Worm (Caenorhabditis elegans): ENCODE measurements around the gene gcy-14.
"Not testable (repeated sequence)": the region's sequence is repeated elsewhere in the genome, so short reads cannot be mapped to it uniquely, and the experiment has no call there.

Gene gcy-14

ce11 chrV:14830267-14831175 is 37.6 kb downstream of the gcy-14 start:
- TF ChIP-seq ceh-31 (tag; optimal IDR thresholded peaks at IDR 0.05), result peak; percentile 10
- peak; percentile 86 for TF ChIP-seq elt-2 (tag; optimal IDR thresholded peaks at IDR 0.05)
- TF ChIP-seq ref-2 (tag; optimal IDR thresholded peaks at IDR 0.05), result peak; percentile 28
- TF ChIP-seq ceh-45 (GFP tag; IDR thresholded peaks at IDR 0.05), result no peak
- TF ChIP-seq hlh-13 (GFP tag; optimal IDR thresholded peaks at IDR 0.05), result no peak
- no peak for TF ChIP-seq nfya-1 (tag; optimal IDR thresholded peaks at IDR 0.05)
- TF ChIP-seq ceh-34 (tag; optimal IDR thresholded peaks at IDR 0.05), result peak; percentile 6
- no peak for TF ChIP-seq ceh-14 (tag; optimal IDR thresholded peaks at IDR 0.05)
- no peak for TF ChIP-seq unc-3 (GFP tag; conservative IDR thresholded peaks at IDR 0.05)
- no peak for TF ChIP-seq unc-3 (tag; optimal IDR thresholded peaks at IDR 0.05)
- no peak for TF ChIP-seq unc-42 (tag; optimal IDR thresholded peaks at IDR 0.05)
- peak; percentile 27 for TF ChIP-seq tbx-2 (tag; optimal IDR thresholded peaks at IDR 0.05)
- TF ChIP-seq hlh-6 (tag; optimal IDR thresholded peaks at IDR 0.05), result no peak

ce11 chrV:14828407-14828806 is 39.7 kb downstream of the gcy-14 start:
- TF ChIP-seq sox-2 (GFP tag; IDR thresholded peaks at IDR 0.05), result no peak
- no peak for TF ChIP-seq elt-4 (tag; optimal IDR thresholded peaks at IDR 0.05)
- TF ChIP-seq ahr-1 (tag; optimal IDR thresholded peaks at IDR 0.05), result no peak
- TF ChIP-seq fax-1 (tag; optimal IDR thresholded peaks at IDR 0.05), result no peak
- TF ChIP-seq ceh-31 (tag; optimal IDR thresholded peaks at IDR 0.05), result no peak
- TF ChIP-seq ama-1 (optimal IDR thresholded peaks at IDR 0.05), result no peak
- no peak for TF ChIP-seq pros-1 (tag; optimal IDR thresholded peaks at IDR 0.05)
- no peak for TF ChIP-seq ceh-14 (tag; optimal IDR thresholded peaks at IDR 0.05)
- no peak for TF ChIP-seq lim-6 (tag; optimal IDR thresholded peaks at IDR 0.05)
- TF ChIP-seq ref-2 (tag; optimal IDR thresholded peaks at IDR 0.05), result no peak
- no peak for TF ChIP-seq ceh-19 (GFP tag; optimal IDR thresholded peaks at IDR 0.05)
- TF ChIP-seq elt-2 (tag; optimal IDR thresholded peaks at IDR 0.05), result no peak
- no peak for TF ChIP-seq K09A11.1 (tag; optimal IDR thresholded peaks at IDR 0.05; ENCODE audit: insufficient read depth)

- not testable (repeated sequence) for TF ChIP-seq ztf-16, che-1, lim-6 (tag; optimal IDR thresholded peaks at IDR 0.05)
These were observed 41.1 kb downstream of the gcy-14 start, which contains the start of gene nspa-8 for ce11 chrV:14826952-14827351. TSS of gene nspa-8 (minus strand) at chrV:14827052.

ce11 chrV:14824124-14824523 is 44.0 kb downstream of the gcy-14 start, which contains the start of gene W06A7.4:
TSS of gene W06A7.4 (plus strand) at chrV:14824424.
- no peak for TF ChIP-seq unc-86 (tag; optimal IDR thresholded peaks at IDR 0.05)
- TF ChIP-seq nhr-11 (tag; optimal IDR thresholded peaks at IDR 0.05), result no peak
- TF ChIP-seq gmeb-2 (tag; optimal IDR thresholded peaks at IDR 0.05), result no peak
- TF ChIP-seq ahr-1 (tag; optimal IDR thresholded peaks at IDR 0.05), result no peak
- TF ChIP-seq che-1 (tag; optimal IDR thresholded peaks at IDR 0.05), result no peak
- TF ChIP-seq sox-2 (GFP tag; IDR thresholded peaks at IDR 0.05), result no peak
- no peak for TF ChIP-seq ceh-6 (GFP tag; optimal IDR thresholded peaks at IDR 0.05)
- TF ChIP-seq K02D7.2 (tag; optimal IDR thresholded peaks at IDR 0.05), result no peak
- TF ChIP-seq pax-1 (tag; optimal IDR thresholded peaks at IDR 0.05), result no peak
- TF ChIP-seq ref-2 (tag; optimal IDR thresholded peaks at IDR 0.05), result no peak
- no peak for TF ChIP-seq tbx-7 (tag; optimal IDR thresholded peaks at IDR 0.05)
- no peak for TF ChIP-seq elt-2 (tag; optimal IDR thresholded peaks at IDR 0.05)
- TF ChIP-seq zip-5 (tag; optimal IDR thresholded peaks at IDR 0.05), result no peak
- no peak for TF ChIP-seq ceh-48 (tag; optimal IDR thresholded peaks at IDR 0.05)

- TF ChIP-seq elt-2 (tag; optimal IDR thresholded peaks at IDR 0.05) (no peak), dve-1 (tag; optimal IDR thresholded peaks at IDR 0.05) (no peak), hlh-30 (tag; optimal IDR thresholded peaks at IDR 0.05; ENCODE audit: insufficient read depth) (no peak), K02D7.2 (tag; optimal IDR thresholded peaks at IDR 0.05) (no peak), ceh-34 (tag; optimal IDR thresholded peaks at IDR 0.05) (no peak), ceh-31 (tag; optimal IDR thresholded peaks at IDR 0.05) (no peak), nhr-11 (tag; optimal IDR thresholded peaks at IDR 0.05) (no peak), tbx-7 (tag; optimal IDR thresholded peaks at IDR 0.05) (no peak), T23F11.4 (GFP tag; optimal IDR thresholded peaks at IDR 0.05) (no peak), pros-1 (tag; optimal IDR thresholded peaks at IDR 0.05) (no peak), pax-1 (tag; optimal IDR thresholded peaks at IDR 0.05) (no peak), gmeb-2 (tag; optimal IDR thresholded peaks at IDR 0.05) (no peak), fkh-6 (tag; optimal IDR thresholded peaks at IDR 0.05) (no peak), unc-55 (GFP tag; optimal IDR thresholded peaks at IDR 0.05) (no peak), ceh-2 (tag; optimal IDR thresholded peaks at IDR 0.05) (no peak), ceh-24 (tag; optimal IDR thresholded peaks at IDR 0.05) (no peak), hlh-15 (tag; optimal IDR thresholded peaks at IDR 0.05) (no peak), sdc-2 (tag; optimal IDR thresholded peaks at IDR 0.05) (no peak), ahr-1 (tag; optimal IDR thresholded peaks at IDR 0.05) (no peak)
These were observed 46.5 kb downstream of the gcy-14 start, which contains the start of gene W06A7.2 for ce11 chrV:14821553-14821952. TSS of gene W06A7.2 (plus strand) at chrV:14821853.
